Worm (Caenorhabditis elegans): ENCODE measurements around the gene Y73B6BL.37.

DNA sequence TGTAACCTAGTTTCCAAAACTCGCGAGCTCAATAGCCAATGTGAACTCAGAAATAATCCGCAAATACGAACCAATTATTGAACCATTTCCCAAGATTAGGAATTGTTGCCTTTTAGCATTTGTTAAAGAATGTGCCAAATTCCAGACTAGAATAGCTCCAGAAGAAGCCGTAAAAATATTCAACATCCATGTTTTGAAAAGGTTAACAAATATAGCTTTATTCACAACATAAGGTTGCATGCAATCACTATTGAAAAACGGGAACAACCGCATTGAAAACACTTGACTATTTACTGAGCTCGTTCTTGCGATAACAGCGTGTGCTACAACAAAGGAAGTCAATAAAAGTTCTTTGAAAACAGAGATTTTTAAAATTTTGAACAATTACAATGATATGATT, 39.4 kb downstream of the Y73B6BL.37 start:
- TF ChIP-seq ceh-13 (GFP tag; optimal IDR thresholded peaks at IDR 0.05) (no peak), ceh-36 (tag; optimal IDR thresholded peaks at IDR 0.05) (no peak), ets-7 (tag; optimal IDR thresholded peaks at IDR 0.05) (no peak), ama-1 (optimal IDR thresholded peaks at IDR 0.05) (no peak), hmbx-1 (tag; optimal IDR thresholded peaks at IDR 0.05) (no peak), aly-1 (tag; optimal IDR thresholded peaks at IDR 0.05) (no peak), flt-1 (GFP tag; IDR thresholded peaks at IDR 0.05) (no peak), F13C5.2 (tag; optimal IDR thresholded peaks at IDR 0.05) (no peak), tra-4 (tag; optimal IDR thresholded peaks at IDR 0.05) (no peak), hmg-4 (GFP tag; optimal IDR thresholded peaks at IDR 0.05) (no peak), tbx-11 (GFP tag; IDR thresholded peaks at IDR 0.05) (no peak), hnd-1 (tag; optimal IDR thresholded peaks at IDR 0.05) (no peak), scrt-1 (GFP tag; IDR thresholded peaks at IDR 0.05) (no peak)

Data from whole organism, early embryonic.